Fruit fly (Drosophila melanogaster) whole organism, embryonic: ENCODE data around the gene CAH3.

Experiments used
- Atf3 ChIP-seq: fragments of 200-800 bp; sonication (Bioruptor generic); optimal IDR thresholded peaks from 3 replicates; lab custom pipeline; 2016; ENCODE audit warnings: missing biosample characterization, missing genetic modification characterization
- Atf6 ChIP-seq: fragments of 200-800 bp; sonication (Bioruptor generic); IDR thresholded peaks from 2 replicates; pipeline ENCODE4 v1.3.6; 2022; ENCODE audit warnings: missing biosample characterization, missing genetic modification characterization
- CG10274 ChIP-seq: fragments of 200-800 bp; sonication (Bioruptor generic); optimal IDR thresholded peaks from 3 replicates; lab custom pipeline; 2017; ENCODE audit warnings: missing biosample characterization, mild to moderate bottlenecking, missing genetic modification characterization
- CG11560 ChIP-seq: fragments of 200-800 bp; sonication (Bioruptor generic); IDR thresholded peaks from 3 replicates; pipeline ENCODE4 v1.3.6; 2022; ENCODE audit warnings: missing biosample characterization, missing genetic modification characterization
- CG12659 ChIP-seq: fragments of 200-800 bp; sonication (Bioruptor generic); optimal IDR thresholded peaks from 3 replicates; lab custom pipeline; 2017; ENCODE audit warnings: mild to moderate bottlenecking, missing biosample characterization, missing genetic modification reagents, missing genetic modification characterization
- CG12744 ChIP-seq: fragments of 200-800 bp; sonication (Bioruptor generic); optimal IDR thresholded peaks from 2 replicates; lab custom pipeline; 2016; ENCODE audit warnings: missing biosample characterization, missing genetic modification characterization
- CG14965 ChIP-seq: fragments of 200-800 bp; sonication (Bioruptor generic); optimal IDR thresholded peaks from 2 replicates; lab custom pipeline; 2016; ENCODE audit warnings: missing biosample characterization, missing genetic modification characterization, borderline replicate concordance
- CG17359 ChIP-seq: fragments of 200-800 bp; sonication (Bioruptor generic); optimal IDR thresholded peaks from 3 replicates; lab custom pipeline; 2018; ENCODE audit warnings: missing biosample characterization, mild to moderate bottlenecking, missing genetic modification characterization, moderate library complexity
- CG18764 ChIP-seq: fragments of 200-800 bp; sonication (Bioruptor generic); optimal IDR thresholded peaks from 3 replicates; lab custom pipeline; 2016; ENCODE audit warnings: missing biosample characterization, missing genetic modification characterization
- CG3163 ChIP-seq: fragments of 200-800 bp; sonication (Bioruptor generic); optimal IDR thresholded peaks from 3 replicates; lab custom pipeline; 2016; ENCODE audit warnings: missing biosample characterization, missing genetic modification characterization
- CG3281 ChIP-seq: fragments of 200-800 bp; sonication (Bioruptor generic); optimal IDR thresholded peaks from 3 replicates; lab custom pipeline; 2017; ENCODE audit warnings: missing biosample characterization, mild to moderate bottlenecking, missing genetic modification characterization
- CG4328 ChIP-seq: fragments of 200-800 bp; sonication (Bioruptor generic); optimal IDR thresholded peaks from 3 replicates; lab custom pipeline; 2017; ENCODE audit warnings: missing biosample characterization, missing genetic modification reagents, missing genetic modification characterization
- CG4730 ChIP-seq: fragments of 200-800 bp; sonication (Bioruptor generic); IDR thresholded peaks from 2 replicates; pipeline ENCODE4 v1.3.6; 2022; ENCODE audit warnings: missing biosample characterization, missing genetic modification characterization
- CG6654 ChIP-seq: fragments of 200-800 bp; sonication (Bioruptor generic); optimal IDR thresholded peaks from 2 replicates; lab custom pipeline; 2017; ENCODE audit warnings: missing biosample characterization, mild to moderate bottlenecking, missing genetic modification characterization
- CG6813 ChIP-seq: fragments of 200-800 bp; sonication (Bioruptor generic); optimal IDR thresholded peaks from 2 replicates; lab custom pipeline; 2017; ENCODE audit warnings: missing biosample characterization, missing genetic modification characterization, mild to moderate bottlenecking, moderate library complexity, missing genetic modification reagents
- CG9215 ChIP-seq: fragments of 200-800 bp; sonication (Bioruptor generic); IDR thresholded peaks from 2 replicates; pipeline ENCODE4 v1.3.6; 2022; ENCODE audit warnings: missing biosample characterization, missing genetic modification characterization
- CG9797 ChIP-seq: fragments of 200-800 bp; sonication (Bioruptor generic); optimal IDR thresholded peaks from 3 replicates; lab custom pipeline; 2018; ENCODE audit warnings: missing biosample characterization, mild to moderate bottlenecking, missing genetic modification characterization
- CrebB ChIP-seq: fragments of 200-800 bp; sonication (Bioruptor generic); optimal IDR thresholded peaks from 3 replicates; lab custom pipeline; 2018; ENCODE audit warnings: missing biosample characterization, mild to moderate bottlenecking, missing genetic modification characterization
- Dfd ChIP-seq, 2 experiments: fragments of >200 bp; optimal IDR thresholded peaks; 2 replicates each; lab custom pipeline; 2017; ENCODE audit warnings: missing biosample characterization in 2 of 2, missing genetic modification characterization in 2 of 2
- Elba2 ChIP-seq: fragments of 200-800 bp; sonication (Bioruptor generic); optimal IDR thresholded peaks from 3 replicates; lab custom pipeline; 2016; ENCODE audit warnings: missing biosample characterization, missing genetic modification characterization
- Fer1 ChIP-seq: fragments of 200-800 bp; sonication (Bioruptor generic); optimal IDR thresholded peaks from 2 replicates; lab custom pipeline; 2017; ENCODE audit warnings: missing biosample characterization, mild to moderate bottlenecking, missing genetic modification characterization
- Hr78 ChIP-seq, 2 experiments: fragments of 200-800 bp in 1 of 2; fragments of >200 bp in 1 of 2; sonication (Bioruptor generic) in 1 of 2; optimal IDR thresholded peaks; 2 replicates each; lab custom pipeline; 2017 to 2019; ENCODE audit warnings: missing biosample characterization in 2 of 2, missing genetic modification characterization in 2 of 2, mild to moderate bottlenecking in 1 of 2, moderate library complexity in 1 of 2
- MESR4 ChIP-seq: fragments of 200-800 bp; sonication (Bioruptor generic); optimal IDR thresholded peaks from 2 replicates; lab custom pipeline; 2018; ENCODE audit warnings: missing biosample characterization, mild to moderate bottlenecking, missing genetic modification characterization, moderate library complexity
- Mad ChIP-seq: fragments of 200-800 bp; sonication (Bioruptor generic); optimal IDR thresholded peaks from 2 replicates; lab custom pipeline; 2016; ENCODE audit warnings: missing biosample characterization, missing genetic modification characterization
- Max ChIP-seq: fragments of 200-800 bp; sonication (Bioruptor generic); optimal IDR thresholded peaks from 2 replicates; lab custom pipeline; 2016; ENCODE audit warnings: missing biosample characterization, mild to moderate bottlenecking, missing genetic modification characterization
- PHDP ChIP-seq: fragments of 200-800 bp; sonication (Bioruptor generic); optimal IDR thresholded peaks from 3 replicates; lab custom pipeline; 2018; ENCODE audit warnings: missing biosample characterization, mild to moderate bottlenecking, missing genetic modification characterization, moderate library complexity
- Scr ChIP-seq: fragments of 200-800 bp; sonication (Bioruptor generic); IDR thresholded peaks from 2 replicates; pipeline ENCODE4 v1.3.6; 2022; ENCODE audit warnings: missing biosample characterization, missing genetic modification characterization; ENCODE audit not compliant: partially characterized antibody
- ab ChIP-seq: fragments of 200-800 bp; sonication (Bioruptor generic); optimal IDR thresholded peaks from 2 replicates; lab custom pipeline; 2016; ENCODE audit warnings: missing biosample characterization, missing genetic modification characterization
- ash1 ChIP-seq: fragments of 200-800 bp; sonication (Bioruptor generic); optimal IDR thresholded peaks from 2 replicates; lab custom pipeline; 2018; ENCODE audit warnings: missing biosample characterization, mild to moderate bottlenecking, missing genetic modification characterization
- br ChIP-seq: fragments of >200 bp; optimal IDR thresholded peaks from 2 replicates; lab custom pipeline; 2017
- cad ChIP-seq: fragments of >200 bp; optimal IDR thresholded peaks from 2 replicates; lab custom pipeline; 2017; ENCODE audit warnings: missing biosample characterization, missing genetic modification characterization
- cas ChIP-seq: fragments of 200-800 bp; sonication (Bioruptor generic); IDR thresholded peaks from 2 replicates; pipeline ENCODE4 v1.3.6; 2022; ENCODE audit warnings: missing biosample characterization, missing genetic modification characterization
- chn ChIP-seq: fragments of 200-800 bp; sonication (Bioruptor generic); optimal IDR thresholded peaks from 2 replicates; lab custom pipeline; 2016; ENCODE audit warnings: missing biosample characterization, missing genetic modification characterization
- crc ChIP-seq: fragments of 200-800 bp; sonication (Bioruptor generic); optimal IDR thresholded peaks from 2 replicates; lab custom pipeline; 2016; ENCODE audit warnings: missing biosample characterization, missing genetic modification characterization
- croc ChIP-seq: fragments of 200-800 bp; sonication (Bioruptor generic); conservative IDR thresholded peaks from 3 replicates; pipeline ENCODE4 v1.3.6; 2022; ENCODE audit warnings: missing biosample characterization, missing genetic modification characterization
- dan ChIP-seq: fragments of 200-800 bp; sonication (Bioruptor generic); IDR thresholded peaks from 2 replicates; pipeline ENCODE4 v1.3.6; 2022; ENCODE audit warnings: missing biosample characterization, missing genetic modification characterization
- exex ChIP-seq: fragments of 200-800 bp; sonication (Bioruptor generic); optimal IDR thresholded peaks from 4 replicates; lab custom pipeline; 2018; ENCODE audit warnings: missing biosample characterization, mild to moderate bottlenecking, missing genetic modification characterization, moderate library complexity
- gro ChIP-seq: fragments of 200-800 bp; sonication (Bioruptor generic); optimal IDR thresholded peaks from 2 replicates; lab custom pipeline; 2016; ENCODE audit warnings: missing biosample characterization, missing genetic modification characterization
- gsb-n ChIP-seq: fragments of 200-800 bp; sonication (Bioruptor generic); optimal IDR thresholded peaks from 3 replicates; lab custom pipeline; 2018; ENCODE audit warnings: missing biosample characterization, mild to moderate bottlenecking, missing genetic modification characterization
- hb ChIP-seq: fragments of 200-800 bp; sonication (Bioruptor generic); IDR thresholded peaks from 3 replicates; pipeline ENCODE4 v1.3.6; 2022; ENCODE audit warnings: missing biosample characterization, missing genetic modification characterization; ENCODE audit not compliant: partially characterized antibody
- hbn ChIP-seq: fragments of 200-800 bp; sonication (Bioruptor generic); IDR thresholded peaks from 2 replicates; pipeline ENCODE4 v1.3.6; 2022; ENCODE audit warnings: missing biosample characterization, missing genetic modification characterization; ENCODE audit not compliant: partially characterized antibody
- otp ChIP-seq: fragments of 200-800 bp; sonication (Bioruptor generic); IDR thresholded peaks from 3 replicates; pipeline ENCODE4, ENCODE4 v1.3.6; 2022; ENCODE audit warnings: missing biosample characterization, missing genetic modification characterization
- phol ChIP-seq: fragments of 200-800 bp; sonication (Bioruptor generic); optimal IDR thresholded peaks from 3 replicates; lab custom pipeline; 2018; ENCODE audit warnings: missing biosample characterization, mild to moderate bottlenecking, missing genetic modification characterization, moderate library complexity
- pnt ChIP-seq: fragments of 200-800 bp; sonication (Bioruptor generic); optimal IDR thresholded peaks from 3 replicates; lab custom pipeline; 2016; ENCODE audit warnings: missing biosample characterization, missing genetic modification characterization
- sens ChIP-seq: fragments of 200-800 bp; sonication (Bioruptor generic); peaks from one replicate; lab custom pipeline; 2016; ENCODE audit warnings: missing biosample characterization, missing genetic modification characterization
- sens-2 ChIP-seq: fragments of 200-800 bp; sonication (Bioruptor generic); IDR thresholded peaks from 2 replicates; pipeline ENCODE4 v1.3.6; 2022; ENCODE audit warnings: missing biosample characterization, missing genetic modification characterization
- sim ChIP-seq: fragments of 200-800 bp; sonication (Bioruptor generic); IDR thresholded peaks from 2 replicates; pipeline ENCODE4 v1.3.6; 2022; ENCODE audit warnings: missing biosample characterization, missing genetic modification characterization
- slbo ChIP-seq: fragments of 200-800 bp; sonication (Bioruptor generic); IDR thresholded peaks from 2 replicates; pipeline ENCODE4 v1.3.6; 2022; ENCODE audit warnings: missing biosample characterization, missing genetic modification characterization
- stwl ChIP-seq: fragments of 200-800 bp; sonication (Bioruptor generic); optimal IDR thresholded peaks from 3 replicates; lab custom pipeline; 2018; ENCODE audit warnings: missing biosample characterization, mild to moderate bottlenecking, missing genetic modification characterization, moderate library complexity
- vnd ChIP-seq: fragments of 200-800 bp; sonication (Bioruptor generic); IDR thresholded peaks from 3 replicates; pipeline ENCODE4 v1.3.6; 2022; ENCODE audit warnings: missing biosample characterization, missing genetic modification characterization; ENCODE audit not compliant: partially characterized antibody
- yki ChIP-seq: fragments of >200 bp; optimal IDR thresholded peaks from 3 replicates; lab custom pipeline; 2018
- zf30C ChIP-seq: fragments of 200-800 bp; sonication (Bioruptor generic); optimal IDR thresholded peaks from 3 replicates; lab custom pipeline; 2018; ENCODE audit warnings: missing biosample characterization, mild to moderate bottlenecking, missing genetic modification characterization

The CAH3 gene

dm6 chrX:8650631-8651133 lies 30.4 kb upstream of the CAH3 start, which contains the start of gene oc (continued):
- TF ChIP-seq Elba2 (GFP tag; lab: Kevin White, UChicago) (no peak), br (lab: Kevin White, UChicago) (no peak), Mad (GFP tag; lab: Kevin White, UChicago) (no peak), Max (GFP tag; lab: Kevin White, UChicago) (no peak), crc (GFP tag; lab: Kevin White, UChicago) (no peak), exex (tag; lab: Kevin White, UChicago) (no peak), cas (GFP tag; lab: Robert Waterston, UW) (no peak), Scr (GFP tag; lab: Robert Waterston, UW) (peak; percentile 52; the same call in 1 of the 2 replicates), CrebB (tag; lab: Kevin White, UChicago) (no peak), slbo (GFP tag; lab: Robert Waterston, UW) (no peak), vnd (GFP tag; lab: Robert Waterston, UW) (no peak), MESR4 (GFP tag; lab: Kevin White, UChicago) (no peak), CG3281 (GFP tag; lab: Kevin White, UChicago) (no peak), ash1 (GFP tag; lab: Kevin White, UChicago) (no peak), sens-2 (no peak), CG10274 (no peak), CG6813 (GFP tag; lab: Kevin White, UChicago) (no peak), gro (GFP tag; lab: Kevin White, UChicago) (peak; percentile 25), CG6654 (GFP tag; lab: Kevin White, UChicago) (no peak), Hr78 (GFP tag; optimal IDR thresholded peaks at IDR 0.05; lab: Kevin White, UChicago) (no peak), CG12744 (no peak), CG18764 (GFP tag; lab: Kevin White, UChicago) (no peak), croc (GFP tag; lab: Robert Waterston, UW) (no peak; the same call in 2 of the 3 replicates), Atf6 (GFP tag; lab: Robert Waterston, UW) (no peak), otp (GFP tag; lab: Robert Waterston, UW) (no peak), hbn (GFP tag; lab: Robert Waterston, UW) (no peak), CG12659 (no peak), PHDP (no peak), sim (0 out of 2 replicates have a peak, but pooled peaks have one; percentile 14), zf30C (peak; percentile 9), gsb-n (tag; lab: Kevin White, UChicago) (peak; percentile 61), chn (no peak), Atf3 (GFP tag; lab: Kevin White, UChicago) (no peak), CG3163 (GFP tag; lab: Kevin White, UChicago) (peak; percentile 19), CG14965 (GFP tag; lab: Kevin White, UChicago) (no peak), Fer1 (GFP tag; lab: Kevin White, UChicago) (no peak), CG9215 (GFP tag; lab: Robert Waterston, UW) (no peak), stwl (no peak), CG11560 (tag; lab: Robert Waterston, UW) (no peak), Dfd (GFP tag; optimal IDR thresholded peaks at IDR 0.05; lab: Kevin White, UChicago) (peak in 1 of 2 experiments; percentile 11), phol (tag; lab: Kevin White, UChicago) (peak; percentile 93), CG9797 (GFP tag; lab: Kevin White, UChicago) (no peak), CG17359 (tag; lab: Kevin White, UChicago) (no peak), CG4328 (GFP tag; lab: Kevin White, UChicago) (no peak), CG4730 (GFP tag; lab: Robert Waterston, UW) (no peak), ab (no peak), sens (GFP tag; lab: Kevin White, UChicago) (peak; percentile 65), pnt (no peak), yki (lab: Kevin White, UChicago) (peak; percentile 59), hb (GFP tag; lab: Robert Waterston, UW) (no peak), dan (GFP tag; lab: Robert Waterston, UW) (no peak), cad (GFP tag; lab: Kevin White, UChicago) (peak; percentile 23)
